Worm (Caenorhabditis elegans) whole organism, L1 larva: ENCODE measurements around the gene T07F12.2.

Source experiments
- ama-1 ChIP-seq: fragments of 150-350 bp; optimal IDR thresholded peaks from 2 replicates; lab custom pipeline; 2014
- ces-1 ChIP-seq: fragments of 150-350 bp; optimal IDR thresholded peaks from 2 replicates; lab custom pipeline; 2014; ENCODE audit warnings: missing biosample characterization, missing genetic modification reagents, missing genetic modification characterization
- efl-1 ChIP-seq, 4 experiments: fragments of 150-350 bp; optimal IDR thresholded peaks in 3 of 4; peaks in 1 of 4; 1 replicate in 1 of 4; 2 replicates in 3 of 4; lab custom pipeline; 2014; ENCODE audit warnings: missing biosample characterization in 2 of 4, missing genetic modification characterization in 2 of 4, missing genetic modification reagents in 2 of 4
- egl-27 ChIP-seq, 2 experiments: fragments of 150-350 bp in 1 of 2; sonication (generic microtip); optimal IDR thresholded peaks; 3 replicates each; lab custom pipeline; 2017 to 2018; ENCODE audit warnings: missing biosample characterization in 2 of 2, missing genetic modification characterization in 2 of 2, missing genetic modification reagents in 2 of 2
- fos-1 ChIP-seq: fragments of 150-350 bp; optimal IDR thresholded peaks from 2 replicates; lab custom pipeline; 2014; ENCODE audit warnings: missing biosample characterization, missing genetic modification characterization
- nhr-12 ChIP-seq: sonication (generic microtip); optimal IDR thresholded peaks from 2 replicates; lab custom pipeline; 2017; ENCODE audit warnings: missing biosample characterization, missing genetic modification characterization
- nhr-76 ChIP-seq: sonication (generic microtip); optimal IDR thresholded peaks from 2 replicates; lab custom pipeline; 2017; ENCODE audit warnings: missing biosample characterization, missing genetic modification characterization
- pag-3 ChIP-seq: sonication (generic microtip); optimal IDR thresholded peaks from 2 replicates; lab custom pipeline; 2017; ENCODE audit warnings: missing genetic modification characterization, mild to moderate bottlenecking, missing compliant biosample characterization, antibody characterized with exemption, borderline replicate concordance; ENCODE audit not compliant: insufficient read depth
- tbx-2 ChIP-seq: sonication (generic microtip); optimal IDR thresholded peaks from 2 replicates; lab custom pipeline; 2016; ENCODE audit warnings: missing genetic modification characterization, missing compliant biosample characterization
- unc-130 ChIP-seq: fragments of 150-350 bp; optimal IDR thresholded peaks from 2 replicates; lab custom pipeline; 2017; ENCODE audit warnings: missing biosample characterization, missing genetic modification characterization, inconsistent platforms
- unc-98 ChIP-seq: fragments of 200-800 bp; sonication (Bioruptor generic); IDR thresholded peaks from 2 replicates; pipeline ENCODE4 v1.3.6; 2022; ENCODE audit warnings: missing genetic modification characterization, missing compliant biosample characterization

- TF ChIP-seq unc-130 (tag; lab: Kevin White, UChicago) (no peak), egl-27 (tag; optimal IDR thresholded peaks at IDR 0.05; lab: Kevin White, UChicago) (no peak), ama-1 (lab: Kevin White, UChicago) (no peak), nhr-76 (tag; lab: Kevin White, UChicago) (no peak), unc-98 (no peak), efl-1 (optimal IDR thresholded peaks at IDR 0.05; lab: Kevin White, UChicago) (no peak), efl-1 (GFP tag; optimal IDR thresholded peaks at IDR 0.05 in 1 of 2; lab: Kevin White, UChicago) (no peak), ces-1 (GFP tag; lab: Kevin White, UChicago) (no peak), tbx-2 (tag; lab: Kevin White, UChicago) (no peak), fos-1 (tag; lab: Kevin White, UChicago) (no peak), nhr-12 (no peak), pag-3 (tag; lab: Kevin White, UChicago) (no peak)
Measured at ce11 chrX:4840653-4841052, 49.4 kb upstream of the T07F12.2 start.
